Worm (Caenorhabditis elegans) whole organism, mixed stage, embryonic: ENCODE results near the gene tctn-1.
A peak's percentile ranks its signal among the peaks of the same experiment; 100 is the strongest.

Experiments used
- bed-3 ChIP-seq: fragments of 200-800 bp; sonication (Bioruptor generic); optimal IDR thresholded peaks from 3 replicates; lab custom pipeline; 2018; ENCODE audit warnings: mild to moderate bottlenecking, missing genetic modification characterization, moderate library complexity, missing compliant biosample characterization
- blmp-1 ChIP-seq: fragments of 150-350 bp; optimal IDR thresholded peaks from 2 replicates; lab custom pipeline; 2014; ENCODE audit warnings: missing biosample characterization, missing genetic modification characterization
- ceh-39 ChIP-seq: fragments of 150-350 bp; optimal IDR thresholded peaks from 2 replicates; lab custom pipeline; 2014; ENCODE audit warnings: missing biosample characterization, missing genetic modification characterization
- ceh-83 ChIP-seq: fragments of 200-800 bp; sonication (Bioruptor generic); optimal IDR thresholded peaks from 2 replicates; lab custom pipeline; 2018; ENCODE audit warnings: mild to moderate bottlenecking, missing genetic modification characterization, missing compliant biosample characterization
- ces-1 ChIP-seq: fragments of 150-350 bp; optimal IDR thresholded peaks from 2 replicates; lab custom pipeline; 2014; ENCODE audit warnings: missing biosample characterization, missing genetic modification reagents, missing genetic modification characterization
- cnd-1 ChIP-seq: fragments of 200-800 bp; sonication (Bioruptor generic); optimal IDR thresholded peaks from 2 replicates; lab custom pipeline; 2018; ENCODE audit warnings: mild to moderate bottlenecking, missing genetic modification characterization, missing compliant biosample characterization
- drap-1 ChIP-seq: fragments of 200-800 bp; sonication (Bioruptor generic); optimal IDR thresholded peaks from 3 replicates; lab custom pipeline; 2018; ENCODE audit warnings: mild to moderate bottlenecking, missing genetic modification characterization, missing compliant biosample characterization
- elt-1 ChIP-seq: sonication (generic microtip); optimal IDR thresholded peaks from 2 replicates; lab custom pipeline; 2017; ENCODE audit warnings: missing genetic modification characterization, mild to moderate bottlenecking, missing compliant biosample characterization, antibody characterized with exemption, moderate library complexity, borderline replicate concordance; ENCODE audit not compliant: insufficient read depth
- flh-1 ChIP-seq: fragments of 200-800 bp; sonication (Bioruptor generic); optimal IDR thresholded peaks from 2 replicates; lab custom pipeline; 2018; ENCODE audit warnings: mild to moderate bottlenecking, missing genetic modification characterization, moderate library complexity, missing compliant biosample characterization
- ham-2 ChIP-seq: fragments of 200-800 bp; sonication (Bioruptor generic); optimal IDR thresholded peaks from 2 replicates; lab custom pipeline; 2018; ENCODE audit warnings: mild to moderate bottlenecking, missing genetic modification characterization, missing compliant biosample characterization
- hlh-1 ChIP-seq: fragments of 150-350 bp; optimal IDR thresholded peaks from 2 replicates; lab custom pipeline; 2014; ENCODE audit warnings: missing biosample characterization, missing genetic modification reagents, missing genetic modification characterization
- lin-32 ChIP-seq: fragments of 200-800 bp; sonication (Bioruptor generic); optimal IDR thresholded peaks from 2 replicates; lab custom pipeline; 2018; ENCODE audit warnings: mild to moderate bottlenecking, missing genetic modification characterization, missing compliant biosample characterization
- lsy-2 ChIP-seq: fragments of 150-350 bp; optimal IDR thresholded peaks from 2 replicates; lab custom pipeline; 2014; ENCODE audit warnings: missing biosample characterization, missing genetic modification characterization
- mep-1 ChIP-seq: fragments of 150-350 bp; optimal IDR thresholded peaks from 2 replicates; lab custom pipeline; 2017; ENCODE audit warnings: missing biosample characterization, missing genetic modification reagents, missing genetic modification characterization, inconsistent platforms
- mls-2 ChIP-seq: sonication (generic microtip); optimal IDR thresholded peaks from 2 replicates; lab custom pipeline; 2016; ENCODE audit warnings: mild to moderate bottlenecking, missing genetic modification characterization, moderate library complexity, missing compliant biosample characterization
- nhr-12 ChIP-seq: fragments of 150-350 bp; optimal IDR thresholded peaks from 2 replicates; lab custom pipeline; 2014; ENCODE audit warnings: missing biosample characterization, missing genetic modification characterization
- nhr-2 ChIP-seq: fragments of 150-350 bp; optimal IDR thresholded peaks from 2 replicates; lab custom pipeline; 2014; ENCODE audit warnings: missing biosample characterization, missing genetic modification characterization
- nhr-28 ChIP-seq: fragments of 150-350 bp; optimal IDR thresholded peaks from 2 replicates; lab custom pipeline; 2014; ENCODE audit warnings: missing biosample characterization, missing genetic modification characterization
- nhr-76 ChIP-seq: sonication (generic microtip); optimal IDR thresholded peaks from 2 replicates; lab custom pipeline; 2017; ENCODE audit warnings: missing biosample characterization, missing genetic modification characterization
- pha-4 ChIP-seq: fragments of 150-350 bp; optimal IDR thresholded peaks from 2 replicates; lab custom pipeline; 2018; ENCODE audit warnings: missing biosample characterization, missing genetic modification reagents, missing genetic modification characterization
- sem-2 ChIP-seq: fragments of 200-800 bp; sonication (Bioruptor generic); optimal IDR thresholded peaks from 2 replicates; lab custom pipeline; 2018; ENCODE audit warnings: mild to moderate bottlenecking, missing genetic modification characterization, missing compliant biosample characterization
- snpc-4 ChIP-seq: fragments of 150-350 bp; optimal IDR thresholded peaks from 2 replicates; lab custom pipeline; 2014; ENCODE audit warnings: missing biosample characterization, missing genetic modification characterization
- sptf-1 ChIP-seq: sonication (generic microtip); optimal IDR thresholded peaks from 2 replicates; lab custom pipeline; 2017; ENCODE audit warnings: mild to moderate bottlenecking, missing genetic modification characterization, moderate library complexity, missing compliant biosample characterization
- unc-120 ChIP-seq: sonication (generic microtip); optimal IDR thresholded peaks from 2 replicates; lab custom pipeline; 2017; ENCODE audit warnings: missing genetic modification characterization, missing compliant biosample characterization; ENCODE audit not compliant: poor library complexity, severe bottlenecking
- unc-39 ChIP-seq: fragments of 150-350 bp; optimal IDR thresholded peaks from 2 replicates; lab custom pipeline; 2014; ENCODE audit warnings: missing biosample characterization, missing genetic modification characterization
- unc-62 ChIP-seq: fragments of 150-350 bp; optimal IDR thresholded peaks from 2 replicates; lab custom pipeline; 2014; ENCODE audit warnings: missing biosample characterization, missing genetic modification reagents, missing genetic modification characterization
- zip-8 ChIP-seq: fragments of 150-350 bp; optimal IDR thresholded peaks from 2 replicates; lab custom pipeline; 2014; ENCODE audit warnings: missing biosample characterization, missing genetic modification characterization
- ztf-11 ChIP-seq: fragments of 150-350 bp; optimal IDR thresholded peaks from 2 replicates; lab custom pipeline; 2014; ENCODE audit warnings: missing biosample characterization, missing genetic modification characterization

The tctn-1 gene

DNA sequence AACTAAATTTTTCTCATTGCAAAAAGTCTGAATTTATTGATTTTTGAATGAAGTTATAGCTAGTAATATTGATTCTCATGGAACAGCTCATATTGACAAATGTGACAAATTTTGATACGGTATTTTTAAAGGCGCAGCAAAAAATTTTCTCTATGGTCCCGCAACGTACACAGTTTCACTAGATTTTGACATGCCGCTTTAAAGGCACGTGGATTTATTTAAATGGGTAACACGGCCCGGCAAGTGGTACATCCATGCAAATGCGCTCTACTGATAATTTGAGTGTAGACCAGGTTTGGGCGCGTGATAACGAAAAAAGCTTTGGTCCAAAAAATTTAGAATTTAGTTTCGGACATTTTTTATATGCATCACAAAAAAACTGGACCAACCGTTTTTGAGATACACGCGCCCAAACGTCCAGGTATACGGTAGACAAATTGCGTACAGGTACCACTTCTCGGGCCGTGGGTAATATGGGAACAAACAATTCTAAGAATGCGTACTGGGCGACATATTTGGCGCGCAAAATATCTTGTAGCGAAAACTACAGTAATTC, 15.4 kb upstream of the tctn-1 start:
- TF ChIP-seq lsy-2 (tag; lab: Kevin White, UChicago) = peak; percentile 4

DNA sequence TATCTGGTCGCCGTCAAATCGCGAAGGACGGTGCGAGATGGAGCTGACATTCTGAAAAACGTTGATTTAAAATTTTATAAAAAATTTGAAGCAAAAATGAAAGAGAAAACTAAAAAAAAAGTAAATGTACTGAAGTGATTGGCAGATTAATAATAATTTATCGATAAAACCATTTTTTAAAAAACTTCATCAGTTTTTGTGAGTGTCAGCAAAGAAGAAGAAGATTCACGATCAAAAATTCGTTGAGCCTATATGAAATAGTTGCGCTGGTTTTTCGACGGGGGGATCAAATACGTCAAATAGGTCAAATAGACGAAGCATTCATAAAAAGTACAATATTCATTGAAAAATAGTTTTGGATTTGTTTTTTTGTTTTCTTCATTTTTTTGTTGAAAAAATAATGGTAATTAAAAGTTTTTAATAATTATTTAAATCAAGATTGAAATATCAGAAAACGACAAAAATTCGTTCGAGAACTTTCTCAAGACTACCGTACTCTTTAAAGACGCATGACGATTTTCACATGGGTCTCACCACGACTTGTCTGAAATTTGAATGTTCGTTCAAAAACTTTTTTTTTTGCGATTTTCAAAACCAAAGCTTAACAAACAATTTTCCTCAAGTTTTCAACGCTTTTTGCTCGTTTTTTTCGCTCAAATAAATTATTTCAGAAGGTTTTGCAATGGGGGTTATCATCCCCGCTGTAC, 12.9 kb upstream of the tctn-1 start, which contains the start of the genes memi-1 and cyp-31A3:
Gene memi-1 (minus strand): TSS at position 51 of the 707 bp plus-strand sequence.
Gene cyp-31A3 (plus strand): TSS at position 672 of the 707 bp plus-strand sequence.
- TF ChIP-seq lsy-2 (tag; lab: Kevin White, UChicago) (no peak), ztf-11 (tag; lab: Kevin White, UChicago) (no peak), nhr-12 (tag; lab: Kevin White, UChicago) (no peak), nhr-28 (tag; lab: Kevin White, UChicago) (no peak), zip-8 (tag; lab: Kevin White, UChicago) (no peak), nhr-2 (no peak), ceh-83 (no peak), snpc-4 (tag; lab: Kevin White, UChicago) (no peak), unc-62 (GFP tag; lab: Kevin White, UChicago) (no peak), blmp-1 (tag; lab: Kevin White, UChicago) (no peak), cnd-1 (tag; lab: Kevin White, UChicago) (no peak), unc-39 (tag; lab: Kevin White, UChicago) (no peak), nhr-76 (no peak)

DNA sequence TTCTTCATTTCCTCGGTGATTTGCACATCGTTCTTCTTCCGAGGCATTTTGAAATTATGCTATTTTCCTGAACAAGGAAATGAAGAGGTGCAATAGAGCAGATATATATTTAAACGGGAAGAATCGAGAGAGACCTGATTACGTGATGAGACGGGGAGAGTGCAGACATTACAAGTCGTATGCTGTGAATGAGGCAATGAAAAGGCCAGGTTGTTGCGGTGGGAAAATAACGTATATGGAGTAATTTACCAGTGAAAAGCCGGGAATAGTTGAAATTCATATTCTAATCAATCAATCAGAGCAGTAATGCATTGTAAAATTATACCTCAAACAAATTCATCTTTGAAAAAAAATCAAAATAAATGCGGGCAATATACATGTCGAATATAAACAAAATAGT, 11.0 kb upstream of the tctn-1 start, which contains the start of gene Y17G9B.8:
Gene Y17G9B.8 (minus strand): TSS at position 182 of the 400 bp plus-strand sequence.
- TF ChIP-seq hlh-1 (tag; lab: Kevin White, UChicago) (no peak), sptf-1 (tag; lab: Kevin White, UChicago) (peak; percentile 9)
- TF ChIP-seq, all 35 proteins: peak for 1

DNA sequence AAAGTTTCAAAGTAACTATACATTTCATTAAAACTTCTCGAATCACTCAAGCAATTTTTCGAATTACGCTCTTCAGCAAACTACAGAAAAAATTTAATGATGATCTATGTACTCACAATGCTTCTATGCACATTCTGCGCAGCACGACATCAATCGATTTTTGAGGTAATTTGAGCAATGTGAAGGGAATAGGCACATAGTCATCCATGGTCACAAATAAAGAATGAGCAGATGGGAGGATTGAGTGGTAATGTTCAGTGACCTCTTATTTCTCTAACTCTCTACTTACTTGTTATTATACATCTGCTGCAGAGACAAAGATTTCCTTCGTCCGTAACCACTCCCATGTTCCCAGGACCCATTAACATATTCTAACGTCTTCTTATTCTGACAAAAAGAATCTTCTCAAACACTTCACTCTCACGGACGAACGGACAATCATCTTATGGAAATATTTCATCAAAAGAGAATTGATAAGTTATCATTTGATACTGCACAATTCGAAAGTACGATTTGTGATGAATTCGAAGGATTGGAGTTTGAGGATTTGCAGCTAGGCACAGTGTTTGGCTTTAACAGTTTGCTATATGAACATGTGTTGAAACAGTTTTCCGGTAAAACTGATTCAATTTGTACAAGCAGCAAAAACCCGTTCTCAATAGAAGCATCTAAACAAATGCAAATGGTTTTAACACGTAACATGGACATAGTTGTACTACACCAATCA, 8.5 kb upstream of the tctn-1 start, which contains the start of the genes fbxb-77 and Y17G9B.11:
Gene fbxb-77 (minus strand): TSS at position 229 of the 727 bp plus-strand sequence.
Gene Y17G9B.11 (plus strand): TSS at position 677 of the 727 bp plus-strand sequence.
- peak; percentile 38 for TF ChIP-seq mls-2 (tag; lab: Kevin White, UChicago)
- no peak for TF ChIP-seq ham-2 (GFP tag; lab: Kevin White, UChicago)
- TF ChIP-seq ces-1 (GFP tag; lab: Kevin White, UChicago) = peak; percentile 10
- TF ChIP-seq unc-120 = no peak
- no peak for TF ChIP-seq lin-32 (GFP tag; lab: Kevin White, UChicago)
- no peak for TF ChIP-seq nhr-2
- no peak for TF ChIP-seq unc-62 (GFP tag; lab: Kevin White, UChicago)
- TF ChIP-seq mep-1 (tag; lab: Kevin White, UChicago) = no peak
- TF ChIP-seq nhr-12 (tag; lab: Kevin White, UChicago) = no peak
- TF ChIP-seq pha-4 (tag; lab: Kevin White, UChicago) = no peak
- TF ChIP-seq cnd-1 (tag; lab: Kevin White, UChicago) = peak; percentile 71
- TF ChIP-seq, all 35 proteins: peak for 3

DNA sequence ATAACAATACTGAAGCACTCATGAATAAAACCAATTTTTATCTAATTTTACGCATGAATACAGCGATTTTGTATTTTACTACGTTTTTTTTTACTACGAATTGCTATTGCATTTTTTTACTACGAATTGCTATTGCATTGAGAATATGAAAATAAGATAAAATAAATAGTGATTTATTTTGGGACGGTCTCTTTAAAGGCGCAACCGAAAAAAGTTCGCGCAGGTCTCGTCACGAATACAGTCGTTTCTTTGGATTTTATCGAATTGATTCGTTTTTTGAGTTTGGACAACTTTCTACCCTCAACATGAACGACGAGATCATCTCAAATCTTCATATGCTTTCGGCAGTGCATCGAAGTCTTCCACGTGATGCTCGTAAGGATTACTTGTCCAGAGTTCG, 4.2 kb upstream of the tctn-1 start, which contains the start of gene Y17G9B.4:
Gene Y17G9B.4 (plus strand): TSS at position 306 of the 400 bp plus-strand sequence.
- TF ChIP-seq ham-2 (GFP tag; lab: Kevin White, UChicago) (no peak), drap-1 (GFP tag; lab: Kevin White, UChicago) (no peak), ceh-39 (tag; lab: Kevin White, UChicago) (no peak), zip-8 (tag; lab: Kevin White, UChicago) (no peak), blmp-1 (tag; lab: Kevin White, UChicago) (no peak), unc-62 (GFP tag; lab: Kevin White, UChicago) (no peak), nhr-12 (tag; lab: Kevin White, UChicago) (no peak), mep-1 (tag; lab: Kevin White, UChicago) (no peak), lin-32 (GFP tag; lab: Kevin White, UChicago) (no peak), cnd-1 (tag; lab: Kevin White, UChicago) (no peak), flh-1 (GFP tag; lab: Kevin White, UChicago) (no peak), elt-1 (tag; lab: Kevin White, UChicago) (no peak), ces-1 (GFP tag; lab: Kevin White, UChicago) (no peak), nhr-2 (no peak), ztf-11 (tag; lab: Kevin White, UChicago) (no peak), lsy-2 (tag; lab: Kevin White, UChicago) (no peak), nhr-28 (tag; lab: Kevin White, UChicago) (no peak), bed-3 (no peak), sem-2 (GFP tag; lab: Kevin White, UChicago) (no peak)
